Worm (Caenorhabditis elegans) whole organism, young adult: ENCODE data around the gene F54E2.1.

Source experiments
- C17E4.6 ChIP-seq: fragments of 200-800 bp; sonication (Bioruptor generic); IDR thresholded peaks from 2 replicates; pipeline ENCODE4 v1.3.6; 2022; ENCODE audit warnings: missing genetic modification reagents, missing genetic modification characterization, missing compliant biosample characterization
- F22D6.2 ChIP-seq: sonication (generic microtip); optimal IDR thresholded peaks from 2 replicates; lab custom pipeline; 2016; ENCODE audit warnings: mild to moderate bottlenecking, missing genetic modification characterization, missing compliant biosample characterization
- F55B11.4 ChIP-seq: sonication (generic microtip); optimal IDR thresholded peaks from 2 replicates; lab custom pipeline; 2016; ENCODE audit warnings: missing compliant biosample characterization, missing genetic modification characterization, borderline replicate concordance; ENCODE audit not compliant: insufficient read depth
- F57C9.4 ChIP-seq: sonication (generic microtip); optimal IDR thresholded peaks from 2 replicates; lab custom pipeline; 2017; ENCODE audit warnings: mild to moderate bottlenecking, missing genetic modification characterization, missing compliant biosample characterization
- T26A5.8 ChIP-seq: sonication (generic microtip); optimal IDR thresholded peaks from 2 replicates; lab custom pipeline; 2016; ENCODE audit warnings: missing genetic modification characterization, missing compliant biosample characterization
- attf-3 ChIP-seq: fragments of 200-800 bp; sonication (Bioruptor generic); conservative IDR thresholded peaks from 2 replicates; pipeline ENCODE4 v1.3.6; 2022; ENCODE audit warnings: missing genetic modification reagents, missing genetic modification characterization, missing compliant biosample characterization
- bed-2 ChIP-seq: fragments of 200-800 bp; sonication (Bioruptor generic); IDR thresholded peaks from 2 replicates; pipeline ENCODE4 v1.3.6; 2022; ENCODE audit warnings: missing genetic modification reagents, missing genetic modification characterization, missing compliant biosample characterization
- ccch-3 ChIP-seq: fragments of 200-800 bp; sonication (Bioruptor generic); optimal IDR thresholded peaks from 2 replicates; lab custom pipeline; 2018; ENCODE audit warnings: mild to moderate bottlenecking, missing genetic modification characterization, missing compliant biosample characterization
- cebp-2 ChIP-seq: fragments of 200-800 bp; sonication (Bioruptor generic); IDR thresholded peaks from 2 replicates; pipeline ENCODE4 v1.3.6; 2022; ENCODE audit warnings: missing genetic modification characterization, missing compliant biosample characterization
- ceh-100 ChIP-seq: fragments of 200-800 bp; sonication (Bioruptor generic); IDR thresholded peaks from 2 replicates; pipeline ENCODE4 v1.3.6; 2022; ENCODE audit warnings: missing genetic modification reagents, missing genetic modification characterization, missing compliant biosample characterization
- ceh-27 ChIP-seq: fragments of 200-800 bp; sonication (Bioruptor generic); optimal IDR thresholded peaks from 2 replicates; lab custom pipeline; 2018; ENCODE audit warnings: mild to moderate bottlenecking, missing genetic modification characterization, moderate library complexity, missing compliant biosample characterization
- ceh-40 ChIP-seq: fragments of 200-800 bp; sonication (Bioruptor generic); IDR thresholded peaks from 2 replicates; pipeline ENCODE4 v1.3.6; 2022; ENCODE audit warnings: missing genetic modification characterization, missing compliant biosample characterization
- ceh-91 ChIP-seq: fragments of 200-800 bp; sonication (Bioruptor generic); IDR thresholded peaks from 2 replicates; pipeline ENCODE4 v1.3.6; 2022; ENCODE audit warnings: missing genetic modification reagents, missing genetic modification characterization, missing compliant biosample characterization
- chd-7 ChIP-seq: sonication (generic microtip); optimal IDR thresholded peaks from 2 replicates; lab custom pipeline; 2016; ENCODE audit warnings: mild to moderate bottlenecking, missing genetic modification characterization, moderate library complexity, missing compliant biosample characterization
- dpff-1 ChIP-seq: sonication (generic microtip); optimal IDR thresholded peaks from 2 replicates; lab custom pipeline; 2017; ENCODE audit warnings: mild to moderate bottlenecking, missing genetic modification characterization, missing compliant biosample characterization
- egl-18 ChIP-seq: fragments of 200-800 bp; sonication (Bioruptor generic); IDR thresholded peaks from 2 replicates; pipeline ENCODE4 v1.3.6; 2022; ENCODE audit warnings: missing genetic modification reagents, missing genetic modification characterization, missing compliant biosample characterization
- egl-44 ChIP-seq: fragments of 200-800 bp; sonication (Bioruptor generic); IDR thresholded peaks from 2 replicates; pipeline ENCODE4 v1.3.6; 2022; ENCODE audit warnings: missing genetic modification reagents, missing genetic modification characterization, missing compliant biosample characterization
- ets-4 ChIP-seq: fragments of 200-800 bp; sonication (Bioruptor generic); optimal IDR thresholded peaks from 2 replicates; lab custom pipeline; 2018; ENCODE audit warnings: mild to moderate bottlenecking, missing genetic modification characterization, missing compliant biosample characterization
- gei-17 ChIP-seq: fragments of 200-800 bp; sonication (Bioruptor generic); optimal IDR thresholded peaks from 2 replicates; lab custom pipeline; 2018; ENCODE audit warnings: mild to moderate bottlenecking, missing genetic modification characterization, missing compliant biosample characterization
- him-1 ChIP-seq: sonication (generic microtip); optimal IDR thresholded peaks from 2 replicates; lab custom pipeline; 2016; ENCODE audit warnings: missing genotype, missing genetic modification reagents, missing genetic modification characterization, missing compliant biosample characterization
- hmg-1.2 ChIP-seq: fragments of 200-800 bp; sonication (Bioruptor generic); IDR thresholded peaks from 2 replicates; pipeline ENCODE4 v1.3.6; 2022; ENCODE audit warnings: missing genetic modification reagents, missing genetic modification characterization, missing compliant biosample characterization
- hmg-20 ChIP-seq: fragments of 200-800 bp; sonication (Bioruptor generic); IDR thresholded peaks from 2 replicates; pipeline ENCODE4 v1.3.6; 2022; ENCODE audit warnings: missing genetic modification reagents, missing genetic modification characterization, missing compliant biosample characterization
- let-526 ChIP-seq: fragments of 200-800 bp; sonication (Bioruptor generic); IDR thresholded peaks from 2 replicates; pipeline ENCODE4 v1.3.6; 2022; ENCODE audit warnings: missing genetic modification reagents, missing genetic modification characterization, missing compliant biosample characterization
- lir-1 ChIP-seq: fragments of 200-800 bp; sonication (Bioruptor generic); conservative IDR thresholded peaks from 2 replicates; pipeline ENCODE4 v1.3.6; 2022; ENCODE audit warnings: missing genetic modification reagents, missing genetic modification characterization, missing compliant biosample characterization
- madf-10 ChIP-seq: sonication (generic microtip); optimal IDR thresholded peaks from 2 replicates; lab custom pipeline; 2016; ENCODE audit warnings: mild to moderate bottlenecking, missing genetic modification characterization, missing compliant biosample characterization
- madf-6 ChIP-seq: fragments of 200-800 bp; sonication (Bioruptor generic); IDR thresholded peaks from 2 replicates; pipeline ENCODE4 v1.3.6; 2022; ENCODE audit warnings: missing genetic modification reagents, missing genetic modification characterization, missing compliant biosample characterization
- mxl-1 ChIP-seq: sonication (generic microtip); optimal IDR thresholded peaks from 2 replicates; lab custom pipeline; 2016; ENCODE audit warnings: missing genetic modification characterization, missing compliant biosample characterization
- nfya-2 ChIP-seq: fragments of 200-800 bp; sonication (Bioruptor generic); IDR thresholded peaks from 2 replicates; pipeline ENCODE4 v1.3.6; 2022; ENCODE audit warnings: missing genetic modification reagents, missing genetic modification characterization, missing compliant biosample characterization
- nhr-120 ChIP-seq: fragments of 200-800 bp; sonication (Bioruptor generic); IDR thresholded peaks from 2 replicates; pipeline ENCODE4 v1.3.6; 2022; ENCODE audit warnings: missing genetic modification characterization, missing compliant biosample characterization
- nhr-27 ChIP-seq: fragments of 200-800 bp; sonication (Bioruptor generic); optimal IDR thresholded peaks from 2 replicates; lab custom pipeline; 2018; ENCODE audit warnings: mild to moderate bottlenecking, missing genetic modification characterization, moderate library complexity, missing compliant biosample characterization
- pha-4 ChIP-seq: fragments of 150-350 bp; sonication (generic microtip); optimal IDR thresholded peaks from 2 replicates; lab custom pipeline; 2014; ENCODE audit warnings: missing biosample characterization, missing genetic modification reagents, missing genetic modification characterization
- snpc-1.3 ChIP-seq: sonication (generic microtip); optimal IDR thresholded peaks from 2 replicates; lab custom pipeline; 2017; ENCODE audit warnings: missing genetic modification characterization, mild to moderate bottlenecking, missing compliant biosample characterization, antibody characterized with exemption, moderate library complexity, missing genotype, missing genetic modification reagents; ENCODE audit not compliant: insufficient read depth
- snpc-4 ChIP-seq, 5 experiments: fragments of 150-350 bp in 1 of 5; sonication (generic microtip) in 4 of 5; optimal IDR thresholded peaks; 2 replicates each; lab custom pipeline; 2014 to 2018; ENCODE audit warnings: missing genetic modification characterization in 5 of 5, missing biosample characterization in 3 of 5, antibody characterized with exemption in 2 of 5, mild to moderate bottlenecking in 2 of 5, missing compliant biosample characterization in 2 of 5, missing genotype in 2 of 5, moderate library complexity in 2 of 5, missing genetic modification reagents in 1 of 5
- somi-1 ChIP-seq: fragments of 200-800 bp; sonication (Bioruptor generic); optimal IDR thresholded peaks from 2 replicates; lab custom pipeline; 2018; ENCODE audit warnings: mild to moderate bottlenecking, missing genetic modification characterization, missing compliant biosample characterization
- tlf-1 ChIP-seq: fragments of 200-800 bp; sonication (Bioruptor generic); optimal IDR thresholded peaks from 2 replicates; lab custom pipeline; 2018; ENCODE audit warnings: mild to moderate bottlenecking, missing genetic modification characterization, missing compliant biosample characterization
- zim-3 ChIP-seq: sonication (generic microtip); optimal IDR thresholded peaks from 2 replicates; lab custom pipeline; 2017; ENCODE audit warnings: mild to moderate bottlenecking, missing genetic modification characterization, moderate library complexity, missing compliant biosample characterization
- ztf-6 ChIP-seq: fragments of 200-800 bp; sonication (Bioruptor generic); IDR thresholded peaks from 2 replicates; pipeline ENCODE4 v1.3.6; 2022; ENCODE audit warnings: missing genetic modification reagents, missing genetic modification characterization, missing compliant biosample characterization

F54E2.1 gene

DNA sequence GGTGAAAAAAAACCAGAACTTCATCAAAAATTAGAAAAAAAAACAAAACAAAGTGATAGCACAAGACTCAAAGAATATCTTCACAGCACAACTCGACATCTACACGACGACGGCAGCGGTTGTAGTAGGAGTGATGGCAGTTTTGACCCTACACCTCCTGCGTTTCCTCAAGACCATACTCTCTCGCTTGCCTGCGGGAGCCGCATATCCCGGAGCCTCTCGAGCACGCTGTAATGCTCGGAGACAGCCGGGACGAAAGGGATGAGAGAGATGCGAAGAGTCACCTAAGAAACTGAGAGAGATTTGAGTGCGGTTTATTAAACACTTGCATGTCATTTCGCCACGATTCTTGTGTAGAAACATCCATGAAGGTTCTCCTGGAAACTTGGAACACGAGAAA, 755 bp upstream of the F54E2.1 start (continued):
- TF ChIP-seq snpc-1.3 (tag; lab: Kevin White, UChicago), result no peak

DNA sequence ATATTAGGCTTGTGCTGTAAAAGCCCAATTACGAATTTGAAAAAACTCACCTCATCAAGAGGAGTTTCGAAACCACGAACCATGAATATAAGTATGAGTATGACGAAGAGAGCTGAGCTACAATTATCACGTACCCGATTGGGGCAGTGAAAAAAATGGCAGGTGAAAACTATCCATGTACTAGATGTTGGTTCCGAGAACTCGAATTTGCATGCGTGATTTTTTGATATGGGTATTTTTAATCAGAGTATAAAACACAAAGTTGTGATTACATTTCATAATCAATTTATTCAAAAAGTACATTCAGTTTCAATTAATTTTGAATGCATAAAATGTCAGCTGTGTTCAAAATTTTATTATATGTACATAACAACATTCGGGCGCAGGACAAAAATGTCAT, 3.7 kb downstream of the F54E2.1 start, which contains the start of gene F54E2.9:
F54E2.9 (minus strand) TSS at position 132 of the 400 bp plus-strand sequence.
- no peak for TF ChIP-seq nhr-27
- no peak for TF ChIP-seq ceh-91 (GFP tag; lab: Robert Waterston, UW)
- no peak for TF ChIP-seq nfya-2 (GFP tag; lab: Robert Waterston, UW)
- no peak for TF ChIP-seq T26A5.8 (tag; lab: Kevin White, UChicago)
- TF ChIP-seq gei-17 (GFP tag; lab: Kevin White, UChicago), result no peak
- no peak for TF ChIP-seq bed-2 (GFP tag; lab: Robert Waterston, UW)
- no peak for TF ChIP-seq ets-4 (GFP tag; lab: Kevin White, UChicago)
- TF ChIP-seq C17E4.6, result no peak
- TF ChIP-seq dpff-1 (tag; lab: Kevin White, UChicago), result no peak
- no peak for TF ChIP-seq egl-18 (GFP tag; lab: Robert Waterston, UW)
- TF ChIP-seq let-526, result no peak
- TF ChIP-seq snpc-4 (GFP tag; optimal IDR thresholded peaks at IDR 0.05; lab: Kevin White, UChicago), result no peak
- no peak for TF ChIP-seq snpc-4 (tag; optimal IDR thresholded peaks at IDR 0.05; lab: Kevin White, UChicago)
- TF ChIP-seq pha-4, result no peak
- TF ChIP-seq F55B11.4, result no peak

DNA sequence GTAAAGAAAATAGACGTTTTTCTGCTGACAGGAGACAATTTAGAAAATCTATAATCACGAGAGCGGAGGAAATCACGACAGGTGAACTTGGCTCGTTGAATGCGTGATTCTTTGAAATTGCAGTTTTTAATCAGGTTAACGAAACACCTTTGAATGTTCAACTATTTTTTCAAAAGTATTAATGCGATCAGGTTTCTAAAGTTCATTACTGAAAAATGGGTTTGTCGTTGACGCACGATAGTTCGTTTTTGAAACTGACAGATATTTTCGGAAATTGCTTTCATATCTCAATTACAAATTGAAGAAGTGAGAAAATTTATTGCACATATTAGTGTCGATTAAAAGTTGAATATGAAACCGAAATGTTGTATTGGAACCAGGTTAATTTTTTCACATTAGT, 5.8 kb downstream of the F54E2.1 start, which contains the start of gene F54E2.5:
F54E2.5 (minus strand) TSS at position 101 of the 400 bp plus-strand sequence.
- TF ChIP-seq somi-1 (GFP tag; lab: Kevin White, UChicago), result no peak
- TF ChIP-seq egl-44 (GFP tag; lab: Robert Waterston, UW), result no peak
- TF ChIP-seq F55B11.4, result no peak
- no peak for TF ChIP-seq ztf-6 (GFP tag; lab: Robert Waterston, UW)
- TF ChIP-seq ceh-40 (GFP tag; lab: Robert Waterston, UW), result no peak
- TF ChIP-seq zim-3 (tag; lab: Kevin White, UChicago), result no peak
- no peak for TF ChIP-seq nhr-120
- TF ChIP-seq ccch-3 (GFP tag; lab: Kevin White, UChicago), result no peak

DNA sequence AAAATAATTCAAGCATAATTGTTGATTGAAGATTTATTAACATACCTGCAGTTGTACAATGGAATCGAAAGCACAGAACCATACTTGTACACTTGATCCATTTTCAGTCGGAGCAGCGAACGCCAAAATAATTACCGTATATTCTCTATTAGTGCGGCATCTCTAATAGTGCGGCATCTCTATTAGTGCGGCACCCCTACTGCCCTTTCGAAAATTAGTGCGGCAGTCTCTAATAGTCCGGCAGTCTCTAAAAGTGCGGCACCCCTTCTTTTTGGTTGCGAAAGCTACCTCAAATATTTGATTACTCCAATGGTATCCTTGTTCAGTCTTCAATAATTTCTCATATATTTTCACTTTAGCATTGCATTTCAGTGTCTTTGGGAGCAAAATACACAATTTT, 7.9 kb downstream of the F54E2.1 start, which contains the start of gene srt-34:
srt-34 (minus strand) TSS at position 101 of the 400 bp plus-strand sequence.
- TF ChIP-seq tlf-1 (no peak), F22D6.2 (tag; lab: Kevin White, UChicago) (no peak), chd-7 (tag; lab: Kevin White, UChicago) (no peak), him-1 (tag; lab: Kevin White, UChicago) (no peak), ceh-100 (GFP tag; lab: Robert Waterston, UW) (no peak), cebp-2 (no peak), F57C9.4 (tag; lab: Kevin White, UChicago) (no peak), mxl-1 (tag; lab: Kevin White, UChicago) (no peak), madf-6 (no peak), attf-3 (GFP tag; lab: Robert Waterston, UW) (no peak), F55B11.4 (no peak), hmg-20 (GFP tag; lab: Robert Waterston, UW) (no peak), ceh-27 (no peak), hmg-1.2 (GFP tag; lab: Robert Waterston, UW) (no peak), madf-10 (tag; lab: Kevin White, UChicago) (no peak), lir-1 (no peak), nhr-120 (no peak), ceh-91 (GFP tag; lab: Robert Waterston, UW) (no peak)
- TF ChIP-seq, all 124 proteins: peak for 0
